Worm (Caenorhabditis elegans) whole organism, L4/young adult: Measurements from ENCODE around the gene clec-149.

Experiments used
- W03F9.2 ChIP-seq: fragments of 150-350 bp; optimal IDR thresholded peaks from 2 replicates; lab custom pipeline; 2014; ENCODE audit warnings: missing biosample characterization, missing genetic modification characterization
- dao-5 ChIP-seq: sonication (generic microtip); optimal IDR thresholded peaks from 2 replicates; lab custom pipeline; 2016; ENCODE audit warnings: missing genotype, missing genetic modification characterization, moderate library complexity, missing compliant biosample characterization
- him-1 ChIP-seq: sonication (generic microtip); optimal IDR thresholded peaks from 2 replicates; lab custom pipeline; 2016; ENCODE audit warnings: missing genotype, missing genetic modification reagents, missing genetic modification characterization, missing compliant biosample characterization

DNA sequence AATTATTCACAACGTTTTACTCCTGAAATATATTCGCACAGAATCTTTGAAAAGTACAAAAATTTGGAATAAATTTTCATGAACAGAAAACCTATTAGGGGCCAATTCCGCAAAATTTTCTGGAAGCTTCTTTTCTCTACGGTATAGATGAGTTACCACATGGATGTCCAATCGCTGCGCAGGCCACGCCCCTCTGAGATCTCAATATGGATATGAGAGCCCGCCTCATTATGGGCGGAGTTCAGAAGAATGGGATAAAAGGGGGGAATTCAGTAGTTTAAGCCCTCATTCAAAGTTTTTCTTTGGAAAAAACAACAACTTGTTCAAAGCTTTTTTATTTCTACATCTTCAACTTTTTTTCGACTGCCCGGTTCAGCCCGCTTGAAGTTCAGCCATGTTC, 11.5 kb upstream of the clec-149 start, which contains the start of gene daf-7:
- no peak for TF ChIP-seq dao-5 (tag; lab: Kevin White, UChicago)
- no peak for TF ChIP-seq him-1 (tag; lab: Kevin White, UChicago)
- TF ChIP-seq W03F9.2, result no peak
